Worm (Caenorhabditis elegans): ENCODE data around the gene abcf-2.

The abcf-2 gene

DNA sequence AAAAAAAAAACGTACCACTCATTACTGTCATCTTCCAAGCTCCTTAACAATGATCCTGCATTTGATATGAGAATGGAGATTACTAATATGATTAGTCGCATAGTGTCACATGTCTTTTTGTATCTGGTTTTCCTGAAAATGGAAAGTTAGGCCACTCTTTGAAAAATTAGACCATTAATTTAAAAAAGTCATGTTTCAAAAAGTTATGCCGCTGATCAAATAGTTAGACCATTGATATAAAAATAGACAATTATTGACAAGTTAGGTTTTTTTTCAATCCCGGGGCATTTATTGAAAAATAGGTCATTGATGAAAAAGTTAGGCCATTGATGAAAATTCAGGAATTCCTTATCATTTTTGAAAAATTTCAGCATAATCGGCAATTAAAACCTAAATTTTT lies 22.0 kb upstream of the abcf-2 start, which contains the start of gene acc-4:
Gene acc-4, minus strand, starts transcription at position 101 of the 400 bp plus-strand sequence.
- no peak for TF ChIP-seq flt-1 (GFP tag; IDR thresholded peaks at IDR 0.05)
- no peak for TF ChIP-seq T22C8.4 (GFP tag; IDR thresholded peaks at IDR 0.05)
- no peak for TF ChIP-seq cog-1 (tag; optimal IDR thresholded peaks at IDR 0.05)
- no peak for TF ChIP-seq tab-1 (GFP tag; IDR thresholded peaks at IDR 0.05)

DNA sequence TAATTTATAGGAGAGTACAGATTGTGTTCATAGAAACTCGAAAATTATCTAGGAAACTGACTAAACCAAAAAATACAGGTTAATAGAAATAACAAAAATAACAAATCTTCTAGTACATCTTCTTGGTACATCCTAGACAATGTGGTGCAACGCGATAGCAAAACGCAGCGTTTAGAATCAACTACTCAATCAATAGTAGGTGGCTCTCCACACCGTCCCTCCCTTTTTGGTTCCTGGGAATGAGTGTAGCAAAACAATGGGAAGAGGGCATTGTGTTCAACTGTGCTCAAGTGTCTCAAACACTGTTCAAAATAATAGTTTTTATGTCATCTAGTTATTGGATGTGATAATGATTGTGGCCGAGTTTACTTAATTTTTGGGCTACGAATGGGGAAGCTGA lies 14.6 kb upstream of the abcf-2 start, which contains the start of gene T27E9.6:
Gene T27E9.6, minus strand, starts transcription at position 101 of the 400 bp plus-strand sequence.
- no peak for TF ChIP-seq ztf-29 (GFP tag; IDR thresholded peaks at IDR 0.05)
- no peak for TF ChIP-seq T22C8.4 (GFP tag; IDR thresholded peaks at IDR 0.05)
- no peak for TF ChIP-seq flt-1 (GFP tag; IDR thresholded peaks at IDR 0.05)
- no peak for TF ChIP-seq tab-1 (GFP tag; IDR thresholded peaks at IDR 0.05)
- TF ChIP-seq klf-2 (GFP tag; conservative IDR thresholded peaks at IDR 0.05), result no peak
- TF ChIP-seq med-1 (GFP tag; optimal IDR thresholded peaks at IDR 0.05; ENCODE audit: insufficient read depth), result no peak
- no peak for TF ChIP-seq ztf-23 (GFP tag; IDR thresholded peaks at IDR 0.05)
- no peak for TF ChIP-seq cog-1 (tag; optimal IDR thresholded peaks at IDR 0.05)
- no peak for TF ChIP-seq ref-1 (GFP tag; conservative IDR thresholded peaks at IDR 0.05)

DNA sequence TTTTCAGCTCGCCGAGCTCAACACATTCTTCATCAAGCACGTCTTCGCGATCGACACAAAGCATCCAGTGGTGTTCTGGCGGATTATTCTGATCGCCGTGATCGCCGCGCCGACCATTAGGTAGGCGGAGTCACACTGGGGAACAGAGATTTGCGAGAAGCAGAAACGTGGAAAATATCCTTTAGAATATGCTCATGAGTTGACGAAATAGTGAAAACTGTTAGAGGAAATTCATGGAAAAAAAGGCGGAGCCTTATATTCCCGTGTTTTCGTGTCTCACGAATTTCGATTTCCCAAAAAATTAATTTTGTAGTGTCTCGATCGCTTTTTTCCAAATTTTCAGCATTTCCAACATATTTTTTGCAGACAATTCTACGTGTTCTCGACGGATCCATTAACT lies 12.4 kb upstream of the abcf-2 start:
- TF ChIP-seq flt-1 (GFP tag; IDR thresholded peaks at IDR 0.05), result no peak; the same call in 1 of the 2 replicates
- TF ChIP-seq ztf-23 (GFP tag; IDR thresholded peaks at IDR 0.05), result no peak
- no peak for TF ChIP-seq tab-1 (GFP tag; IDR thresholded peaks at IDR 0.05)
- TF ChIP-seq klf-2 (GFP tag; conservative IDR thresholded peaks at IDR 0.05), result no peak

DNA sequence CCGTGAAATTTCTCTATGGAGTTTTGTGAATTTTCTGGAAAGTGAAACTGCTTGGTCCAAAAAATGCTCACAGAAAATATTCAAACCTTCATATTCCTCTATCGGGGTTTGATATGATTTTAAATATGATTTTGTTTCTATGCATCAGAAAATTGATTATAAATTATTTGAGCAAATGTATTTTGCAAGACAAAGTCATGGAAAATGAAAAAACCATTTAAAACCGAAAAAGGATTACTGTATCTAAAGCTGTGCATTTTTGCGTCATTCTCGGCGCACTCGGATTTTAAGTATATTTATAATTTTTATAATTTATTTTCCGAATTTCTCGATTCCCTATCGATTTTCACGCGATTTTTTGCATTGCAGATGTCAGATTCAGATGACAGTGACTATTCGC lies 9.5 kb upstream of the abcf-2 start, which contains the start of gene pssy-2:
Gene pssy-2, plus strand, starts transcription at position 301 of the 400 bp plus-strand sequence.
- TF ChIP-seq cog-1 (tag; optimal IDR thresholded peaks at IDR 0.05), result no peak
- TF ChIP-seq T22C8.4 (GFP tag; IDR thresholded peaks at IDR 0.05), result no peak
- TF ChIP-seq ref-1 (GFP tag; conservative IDR thresholded peaks at IDR 0.05), result no peak
- TF ChIP-seq tab-1 (GFP tag; IDR thresholded peaks at IDR 0.05), result no peak

DNA sequence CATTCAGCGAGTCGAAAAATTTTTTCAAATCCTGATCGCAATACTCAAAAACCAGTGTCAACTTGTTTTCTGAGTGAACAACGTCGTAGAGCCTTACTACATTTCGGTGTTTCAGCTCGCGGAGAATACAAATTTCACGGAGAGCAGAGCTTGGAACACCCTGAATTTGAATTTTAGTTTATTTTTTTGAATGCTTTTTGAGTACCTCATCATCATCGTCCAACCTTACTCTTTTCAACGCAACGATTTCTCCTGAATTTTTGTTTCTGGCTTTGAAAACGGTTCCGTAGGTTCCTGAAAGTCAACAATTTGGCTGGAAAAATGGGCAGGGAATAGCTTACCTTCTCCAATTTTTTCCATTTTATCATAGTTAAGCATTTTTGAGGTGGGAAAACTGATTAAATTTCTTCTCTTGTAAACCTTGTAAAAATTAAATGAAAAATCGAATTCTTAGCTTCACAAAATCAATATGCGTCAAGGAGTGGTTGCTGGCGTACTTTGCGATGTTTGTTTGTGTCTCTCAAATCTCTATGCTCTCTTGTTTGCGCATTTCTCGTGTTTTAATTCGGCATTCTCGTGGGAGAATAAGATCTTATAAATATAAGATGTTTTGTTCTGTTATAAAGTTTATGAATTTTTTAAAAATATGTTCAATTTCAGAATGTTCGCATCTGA lies 4.0 kb upstream of the abcf-2 start, which contains the start of gene cdk-5:
Gene cdk-5, minus strand, starts transcription at position 425 of the 675 bp plus-strand sequence.
- TF ChIP-seq ztf-23 (GFP tag; IDR thresholded peaks at IDR 0.05) (0 out of 2 replicates have a peak, but pooled peaks have one; percentile 6), ztf-29 (GFP tag; IDR thresholded peaks at IDR 0.05) (no peak)

DNA sequence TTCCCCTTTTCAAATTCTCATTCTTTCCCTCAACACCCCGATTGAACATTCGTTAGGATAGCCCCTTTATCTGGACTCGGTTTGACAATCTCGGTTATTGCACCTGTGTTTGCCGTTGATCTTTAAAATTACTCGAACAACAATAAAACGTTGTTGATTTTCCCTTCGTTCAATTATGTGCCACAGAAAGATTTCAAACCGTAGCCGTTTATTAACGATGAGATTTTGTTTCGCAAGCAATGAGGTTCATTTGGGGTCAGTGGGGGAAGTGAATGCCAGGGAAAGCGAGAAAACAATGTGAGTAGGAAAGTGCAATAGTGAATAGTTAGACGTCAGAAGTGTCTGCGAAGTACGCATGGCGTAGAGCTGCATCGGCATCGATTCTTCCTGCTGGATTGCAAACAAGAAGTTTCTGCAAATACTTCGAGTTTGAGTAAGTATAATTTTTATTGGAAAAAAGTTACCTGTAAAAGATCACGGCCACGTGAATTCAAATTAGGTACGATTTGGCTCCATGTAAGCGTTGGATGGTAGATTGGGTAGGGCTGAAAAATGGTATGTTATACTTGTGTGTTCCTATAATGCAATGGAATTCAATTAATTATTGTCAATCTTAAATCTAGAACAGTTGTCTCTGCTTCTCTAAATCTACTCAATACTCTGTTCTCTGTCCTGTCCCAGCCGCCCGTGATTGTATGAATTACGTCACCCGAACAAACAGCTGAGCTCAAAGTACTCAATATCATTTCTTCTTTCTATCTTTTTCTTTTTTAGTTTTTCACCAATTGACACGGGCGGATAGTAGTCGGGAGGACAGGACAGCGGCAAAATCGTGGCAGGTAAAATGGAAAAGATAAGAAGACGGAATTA lies 2.7 kb upstream of the abcf-2 start, which contains the start of gene kel-3:
Gene kel-3, plus strand, starts transcription at position 328 of the 870 bp plus-strand sequence.
- no peak for TF ChIP-seq cog-1 (tag; optimal IDR thresholded peaks at IDR 0.05)
- no peak for TF ChIP-seq flt-1 (GFP tag; IDR thresholded peaks at IDR 0.05)
- no peak for TF ChIP-seq T22C8.4 (GFP tag; IDR thresholded peaks at IDR 0.05)
- TF ChIP-seq tab-1 (GFP tag; IDR thresholded peaks at IDR 0.05), result no peak
- TF ChIP-seq klf-2 (GFP tag; conservative IDR thresholded peaks at IDR 0.05), result no peak
- TF ChIP-seq ztf-23 (GFP tag; IDR thresholded peaks at IDR 0.05), result no peak
- no peak for TF ChIP-seq med-1 (GFP tag; optimal IDR thresholded peaks at IDR 0.05; ENCODE audit: insufficient read depth)
- no peak for TF ChIP-seq ztf-29 (GFP tag; IDR thresholded peaks at IDR 0.05)

DNA sequence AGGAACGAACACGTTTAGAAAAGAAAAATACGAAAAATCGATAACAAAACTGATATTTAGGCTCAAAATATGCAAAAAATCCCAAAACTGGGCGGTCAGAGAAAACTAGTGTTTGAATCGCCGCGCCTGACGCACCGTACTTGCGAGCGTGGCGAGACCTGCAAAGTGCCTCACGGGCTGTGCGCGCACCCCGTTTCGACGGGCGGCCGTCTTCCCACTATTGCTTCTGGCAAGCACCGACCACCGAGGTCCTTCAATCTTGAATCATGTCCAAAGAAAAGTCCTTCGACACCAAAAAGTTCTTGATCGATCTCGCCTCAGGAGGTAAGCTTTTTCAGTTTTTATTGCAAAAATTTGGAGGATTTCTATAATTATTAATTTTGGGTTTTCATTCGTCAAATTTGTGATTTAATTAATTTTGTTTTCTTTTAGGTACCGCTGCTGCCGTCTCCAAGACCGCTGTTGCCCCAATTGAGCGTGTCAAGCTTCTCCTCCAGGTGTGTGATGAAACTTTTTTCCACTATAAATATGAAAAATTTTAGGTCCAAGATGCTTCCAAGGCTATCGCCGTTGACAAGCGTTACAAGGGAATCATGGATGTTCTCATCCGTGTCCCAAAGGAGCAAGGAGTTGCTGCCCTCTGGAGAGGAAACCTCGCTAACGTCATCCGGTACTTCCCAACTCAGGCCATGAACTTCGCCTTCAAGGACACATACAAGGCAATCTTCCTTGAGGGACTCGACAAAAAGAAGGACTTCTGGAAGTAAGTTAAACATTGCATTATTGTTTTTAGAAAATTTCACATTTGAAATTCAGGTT lies 1.1 kb upstream of the abcf-2 start, which contains the start of gene ant-1.1:
Gene ant-1.1, plus strand, starts transcription at position 199 of the 819 bp plus-strand sequence.
- TF ChIP-seq cog-1 (tag; optimal IDR thresholded peaks at IDR 0.05) (no peak), tab-1 (GFP tag; IDR thresholded peaks at IDR 0.05) (no peak), ztf-23 (GFP tag; IDR thresholded peaks at IDR 0.05) (peak; percentile 85), T22C8.4 (GFP tag; IDR thresholded peaks at IDR 0.05) (peak; percentile 39), ztf-29 (GFP tag; IDR thresholded peaks at IDR 0.05) (0 out of 2 replicates have a peak, but pooled peaks have one; percentile 28), flt-1 (GFP tag; IDR thresholded peaks at IDR 0.05) (peak; percentile 85), klf-2 (GFP tag; conservative IDR thresholded peaks at IDR 0.05) (peak; percentile 58; the same call in 1 of the 2 replicates)

DNA sequence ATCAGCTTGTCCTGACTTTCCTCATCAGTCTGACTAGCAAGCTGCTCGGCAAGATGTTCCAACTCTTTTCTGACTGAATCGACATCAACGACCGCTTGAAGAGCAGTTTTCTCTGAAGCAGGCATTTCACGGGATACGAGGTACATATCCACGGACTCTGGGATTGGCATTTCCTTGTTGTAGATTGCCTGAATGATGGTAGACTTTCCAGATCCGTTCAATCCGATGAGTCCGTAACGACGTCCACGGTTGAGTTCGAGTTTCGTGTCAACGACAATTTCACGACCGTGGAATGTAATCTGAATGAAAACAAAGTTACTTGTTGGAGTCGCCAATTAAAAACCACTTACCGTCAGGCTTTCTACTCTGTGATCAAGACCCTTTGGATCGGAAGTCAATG lies 503 bp downstream of the abcf-2 start:
- no peak for TF ChIP-seq tab-1 (GFP tag; IDR thresholded peaks at IDR 0.05)
- TF ChIP-seq ztf-23 (GFP tag; IDR thresholded peaks at IDR 0.05), result no peak

DNA sequence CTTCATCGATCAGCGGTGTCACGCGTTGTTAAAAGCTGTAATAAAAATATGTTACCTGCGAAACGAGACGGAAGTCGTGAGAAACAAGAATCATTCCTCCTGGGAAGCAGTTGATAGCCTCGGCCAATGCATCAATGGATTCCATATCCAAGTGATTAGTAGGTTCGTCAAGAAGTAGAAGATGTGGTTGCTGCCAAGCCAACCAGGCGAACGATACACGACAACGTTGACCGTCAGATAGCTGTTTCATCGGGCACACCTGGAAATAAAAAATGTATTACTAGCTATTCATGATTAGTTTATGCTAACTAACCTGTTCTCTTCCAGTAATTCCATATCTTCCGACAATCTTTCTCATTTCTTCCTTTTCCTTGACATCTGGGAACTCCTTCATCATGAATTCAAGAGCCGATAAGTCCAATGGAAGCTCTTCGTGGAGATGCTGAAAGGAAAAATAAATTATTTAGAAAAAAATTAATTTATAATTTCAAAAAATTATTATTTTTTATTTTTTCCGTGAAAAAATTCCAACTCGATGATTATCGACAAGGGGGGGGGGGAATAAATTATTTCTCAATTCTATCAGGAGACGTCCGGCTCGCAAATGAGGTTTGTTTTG lies 3.0 kb downstream of the abcf-2 start, which contains the start of gene tag-164:
Gene tag-164, plus strand, starts transcription at position 569 of the 619 bp plus-strand sequence.
- no peak for TF ChIP-seq klf-2 (GFP tag; conservative IDR thresholded peaks at IDR 0.05)
- no peak for TF ChIP-seq flt-1 (GFP tag; IDR thresholded peaks at IDR 0.05)
- no peak for TF ChIP-seq cog-1 (tag; optimal IDR thresholded peaks at IDR 0.05)
- TF ChIP-seq med-1 (GFP tag; optimal IDR thresholded peaks at IDR 0.05; ENCODE audit: insufficient read depth), result no peak
- TF ChIP-seq ref-1 (GFP tag; conservative IDR thresholded peaks at IDR 0.05), result no peak
- TF ChIP-seq ztf-29 (GFP tag; IDR thresholded peaks at IDR 0.05), result no peak
- TF ChIP-seq T22C8.4 (GFP tag; IDR thresholded peaks at IDR 0.05), result no peak
- TF ChIP-seq tab-1 (GFP tag; IDR thresholded peaks at IDR 0.05), result no peak
- TF ChIP-seq ztf-23 (GFP tag; IDR thresholded peaks at IDR 0.05), result no peak
